1 fruit fly cellular context compared by ENCODE assay signal in genomic region chrX:15449490-15450326, dm6.
A peak's percentile ranks its signal among the peaks of the same experiment; 100 is the strongest.
TF ChIP-seq lines count a peak whose summit lies in the region.

TSS of gene Scamp (minus strand) at chrX:15449883.
TSS of gene Ahcy (plus strand) at chrX:15450261.

TF ChIP-seq in whole organism, embryonic, 481 proteins besides CTCF, POLR2A, EP300 and RAD21 (continued from another document):
- TF ChIP-seq phol (tag; optimal IDR thresholded peaks at IDR 0.05; lab: Kevin White, UChicago) (peak; percentile 76), chinmo (GFP tag; IDR thresholded peaks at IDR 0.05; lab: Robert Waterston, UW; ENCODE audit: partially characterized antibody) (0 out of 4 replicates have a peak, but pooled peaks have one; percentile 56), en (GFP tag; optimal IDR thresholded peaks at IDR 0.05; lab: Kevin White, UChicago) (no peak), CG16813 (GFP tag; IDR thresholded peaks at IDR 0.05; lab: Robert Waterston, UW; ENCODE audit: partially characterized antibody) (peak; percentile 48; the same call in 2 of the 3 replicates), CG31388 (GFP tag; optimal IDR thresholded peaks at IDR 0.05; lab: Kevin White, UChicago) (no peak), ato (GFP tag; IDR thresholded peaks at IDR 0.05; lab: Robert Waterston, UW; ENCODE audit: partially characterized antibody) (peak; percentile 14; the same call in 1 of the 2 replicates), CG15073 (GFP tag; optimal IDR thresholded peaks at IDR 0.05; lab: Kevin White, UChicago) (no peak), scrt (GFP tag; optimal IDR thresholded peaks at IDR 0.05; lab: Kevin White, UChicago) (no peak), CG6689 (GFP tag; IDR thresholded peaks at IDR 0.05; lab: Robert Waterston, UW) (no peak), CG11504 (tag; optimal IDR thresholded peaks at IDR 0.05; lab: Kevin White, UChicago) (peak; percentile 45), CG7839 (tag; optimal IDR thresholded peaks at IDR 0.05; lab: Kevin White, UChicago) (no peak), CG15269 (tag; optimal IDR thresholded peaks at IDR 0.05; lab: Kevin White, UChicago) (peak; percentile 17), cg (GFP tag; optimal IDR thresholded peaks at IDR 0.05; lab: Kevin White, UChicago) (peak; percentile 93), CG17829 (tag; optimal IDR thresholded peaks at IDR 0.05; lab: Kevin White, UChicago) (peak; percentile 14), CG13287 (GFP tag; IDR thresholded peaks at IDR 0.05; lab: Robert Waterston, UW; ENCODE audit: partially characterized antibody) (peak; percentile 59), CG8478 (optimal IDR thresholded peaks at IDR 0.05; lab: Kevin White, UChicago) (peak; percentile 81), CG2116 (GFP tag; optimal IDR thresholded peaks at IDR 0.05; lab: Kevin White, UChicago) (peak; percentile 77), Eip74EF (GFP tag; optimal IDR thresholded peaks at IDR 0.05; lab: Kevin White, UChicago) (no peak), HLH4C (GFP tag; IDR thresholded peaks at IDR 0.05; lab: Robert Waterston, UW; ENCODE audit: partially characterized antibody) (peak; percentile 60; the same call in 2 of the 3 replicates), CG17328 (GFP tag; IDR thresholded peaks at IDR 0.05; lab: Robert Waterston, UW) (no peak), gcm2 (GFP tag; optimal IDR thresholded peaks at IDR 0.05; lab: Kevin White, UChicago) (no peak), H15 (GFP tag; IDR thresholded peaks at IDR 0.05; lab: Robert Waterston, UW) (no peak), Chrac-16 (GFP tag; optimal IDR thresholded peaks at IDR 0.05; lab: Kevin White, UChicago) (peak; percentile 2), CG18262 (tag; optimal IDR thresholded peaks at IDR 0.05; lab: Kevin White, UChicago) (peak; percentile 19), row (GFP tag; IDR thresholded peaks at IDR 0.05; lab: Robert Waterston, UW) (peak; percentile 46; the same call in 2 of the 3 replicates), nmo (GFP tag; optimal IDR thresholded peaks at IDR 0.05; lab: Kevin White, UChicago) (peak; percentile 44), Ets65A (GFP tag; lab: Kevin White, UChicago) (peak; percentile 7), amos (GFP tag; IDR thresholded peaks at IDR 0.05; lab: Robert Waterston, UW; ENCODE audit: partially characterized antibody) (peak; percentile 44; the same call in 1 of the 2 replicates), slbo (GFP tag; IDR thresholded peaks at IDR 0.05; lab: Robert Waterston, UW) (0 out of 2 replicates have a peak, but pooled peaks have one; percentile 20), Meics (GFP tag; optimal IDR thresholded peaks at IDR 0.05; lab: Kevin White, UChicago) (peak; percentile 59), CG7745 (tag; optimal IDR thresholded peaks at IDR 0.05; lab: Kevin White, UChicago) (no peak), Blimp-1 (GFP tag; optimal IDR thresholded peaks at IDR 0.05; lab: Kevin White, UChicago) (no peak), CG31224 (GFP tag; IDR thresholded peaks at IDR 0.05; lab: Robert Waterston, UW) (no peak), sd (tag; optimal IDR thresholded peaks at IDR 0.05; lab: Kevin White, UChicago) (peak; percentile 53), grau (tag; optimal IDR thresholded peaks at IDR 0.05; lab: Kevin White, UChicago) (peak; percentile 12), CG12659 (GFP tag; optimal IDR thresholded peaks at IDR 0.05; lab: Kevin White, UChicago) (peak; percentile 55), dysf (GFP tag; IDR thresholded peaks at IDR 0.05; lab: Robert Waterston, UW) (no peak), CG2120 (GFP tag; optimal IDR thresholded peaks at IDR 0.05; lab: Kevin White, UChicago) (peak; percentile 37), Gsc (GFP tag; IDR thresholded peaks at IDR 0.05; lab: Robert Waterston, UW) (no peak), Nf-YC (tag; optimal IDR thresholded peaks at IDR 0.05; lab: Kevin White, UChicago) (peak; percentile 15), vnd (GFP tag; IDR thresholded peaks at IDR 0.05; lab: Robert Waterston, UW; ENCODE audit: partially characterized antibody) (peak; percentile 47; the same call in 1 of the 3 replicates), pho (GFP tag; optimal IDR thresholded peaks at IDR 0.05; lab: Kevin White, UChicago) (peak; percentile 4), CG10543 (GFP tag; optimal IDR thresholded peaks at IDR 0.05; lab: Kevin White, UChicago) (peak; percentile 13), CG4617 (GFP tag; optimal IDR thresholded peaks at IDR 0.05; lab: Kevin White, UChicago; ENCODE audit: borderline replicate concordance) (peak; percentile 56), PHDP (tag; optimal IDR thresholded peaks at IDR 0.05; lab: Kevin White, UChicago) (no peak), BEAF-32 (GFP tag; optimal IDR thresholded peaks at IDR 0.05; lab: Kevin White, UChicago) (peak; percentile 75), Doc3 (GFP tag; IDR thresholded peaks at IDR 0.05; lab: Robert Waterston, UW; ENCODE audit: partially characterized antibody) (0 out of 3 replicates have a peak, but pooled peaks have one; percentile 42), CG4328 (GFP tag; optimal IDR thresholded peaks at IDR 0.05; lab: Kevin White, UChicago) (no peak), CG2712 (tag; optimal IDR thresholded peaks at IDR 0.05; lab: Kevin White, UChicago) (peak; percentile 32), CG13424 (tag; optimal IDR thresholded peaks at IDR 0.05; lab: Kevin White, UChicago) (peak; percentile 5), CG30431 (GFP tag; optimal IDR thresholded peaks at IDR 0.05; lab: Kevin White, UChicago) (no peak), Camta (GFP tag; optimal IDR thresholded peaks at IDR 0.05; lab: Kevin White, UChicago) (no peak), CG13775 (GFP tag; optimal IDR thresholded peaks at IDR 0.05; lab: Kevin White, UChicago) (peak; percentile 22), sqz (GFP tag; optimal IDR thresholded peaks at IDR 0.05; lab: Kevin White, UChicago) (no peak), CG3847 (GFP tag; IDR thresholded peaks at IDR 0.05; lab: Robert Waterston, UW) (no peak), Bgb (GFP tag; IDR thresholded peaks at IDR 0.05; lab: Robert Waterston, UW; ENCODE audit: partially characterized antibody) (peak; percentile 32; the same call in 1 of the 2 replicates), MESR4 (GFP tag; optimal IDR thresholded peaks at IDR 0.05; lab: Kevin White, UChicago) (peak; percentile 91), lola (GFP tag; optimal IDR thresholded peaks at IDR 0.05; lab: Kevin White, UChicago) (peak in 1 of 3 experiments; percentile 10), zf30C (GFP tag; optimal IDR thresholded peaks at IDR 0.05; lab: Kevin White, UChicago) (peak; percentile 10), CG14860 (GFP tag; IDR thresholded peaks at IDR 0.05; lab: Robert Waterston, UW; ENCODE audit: partially characterized antibody) (peak; percentile 53; the same call in 2 of the 3 replicates), Trl (optimal IDR thresholded peaks at IDR 0.05; lab: Kevin White, UChicago) (peak; percentile 11 to 35), Trl (GFP tag; optimal IDR thresholded peaks at IDR 0.05; lab: Kevin White, UChicago) (no peak), CG30020 (tag; optimal IDR thresholded peaks at IDR 0.05; lab: Kevin White, UChicago) (peak; percentile 38), az2 (GFP tag; optimal IDR thresholded peaks at IDR 0.05; lab: Kevin White, UChicago) (no peak), Optix (GFP tag; IDR thresholded peaks at IDR 0.05; lab: Robert Waterston, UW) (no peak), nerfin-2 (GFP tag; IDR thresholded peaks at IDR 0.05; lab: Robert Waterston, UW; ENCODE audit: partially characterized antibody) (0 out of 2 replicates have a peak, but pooled peaks have one; percentile 11), CG10274 (GFP tag; optimal IDR thresholded peaks at IDR 0.05; lab: Kevin White, UChicago) (no peak), bbx (GFP tag; IDR thresholded peaks at IDR 0.05; lab: Robert Waterston, UW; ENCODE audit: partially characterized antibody) (peak; percentile 28; the same call in 1 of the 2 replicates), Sry-δ (GFP tag; optimal IDR thresholded peaks at IDR 0.05; lab: Kevin White, UChicago) (peak; percentile 80), Rfx (GFP tag; IDR thresholded peaks at IDR 0.05; lab: Robert Waterston, UW) (0 out of 2 replicates have a peak, but pooled peaks have one; percentile 6), shn (GFP tag; optimal IDR thresholded peaks at IDR 0.05; lab: Kevin White, UChicago) (no peak), CG12769 (tag; optimal IDR thresholded peaks at IDR 0.05; lab: Kevin White, UChicago) (peak; percentile 15), br (optimal IDR thresholded peaks at IDR 0.05; lab: Kevin White, UChicago) (no peak), Sry-β (GFP tag; optimal IDR thresholded peaks at IDR 0.05; lab: Kevin White, UChicago) (no peak), CG33213 (GFP tag; optimal IDR thresholded peaks at IDR 0.05; lab: Kevin White, UChicago) (no peak), CG15514 (GFP tag; optimal IDR thresholded peaks at IDR 0.05; lab: Kevin White, UChicago) (peak; percentile 99), ATbp (GFP tag; optimal IDR thresholded peaks at IDR 0.05; lab: Kevin White, UChicago) (no peak), pan (optimal IDR thresholded peaks at IDR 0.05; lab: Kevin White, UChicago) (no peak), pan (GFP tag; optimal IDR thresholded peaks at IDR 0.05 in 1 of 2, IDR thresholded peaks at IDR 0.05 in 1 of 2) (no peak), sens (GFP tag; lab: Kevin White, UChicago) (peak; percentile 70), CG18011 (GFP tag; optimal IDR thresholded peaks at IDR 0.05; lab: Kevin White, UChicago) (peak; percentile 39), CG17361 (GFP tag; IDR thresholded peaks at IDR 0.05; lab: Robert Waterston, UW) (peak; percentile 57; the same call in 2 of the 3 replicates)
TF ChIP-seq in whole organism, embryonic: peak in this region for 92.
